Worm (Caenorhabditis elegans): Measurements from ENCODE around the gene F58A4.6.

F58A4.6 gene

ce11 chrIII:9616933-9617332 lies 2.7 kb downstream of the F58A4.6 start (continued):
- TF ChIP-seq F57A8.1 (GFP tag; optimal IDR thresholded peaks at IDR 0.05) (no peak), lag-1 (GFP tag; IDR thresholded peaks at IDR 0.05) (no peak), atf-7 (tag; optimal IDR thresholded peaks at IDR 0.05) (no peak), C17E4.6 (GFP tag; IDR thresholded peaks at IDR 0.05) (peak; percentile 98), rpc-1 (optimal IDR thresholded peaks at IDR 0.05) (peak; percentile 15), rpc-1 (tag; optimal IDR thresholded peaks at IDR 0.05) (no peak), pbrm-1 (GFP tag; IDR thresholded peaks at IDR 0.05) (peak; percentile 94), egl-18 (GFP tag; IDR thresholded peaks at IDR 0.05) (0 out of 2 replicates have a peak, but pooled peaks have one; percentile 49), unc-130 (GFP tag; optimal IDR thresholded peaks at IDR 0.05) (peak; percentile 95), ama-1 (optimal IDR thresholded peaks at IDR 0.05) (no peak), ama-1 (GFP tag; optimal IDR thresholded peaks at IDR 0.05) (peak in 1 of 2 experiments; percentile 42), him-1 (tag; optimal IDR thresholded peaks at IDR 0.05) (peak; percentile 87), snpc-4 (GFP tag; optimal IDR thresholded peaks at IDR 0.05) (peak; percentile 52), snpc-4 (tag; optimal IDR thresholded peaks at IDR 0.05) (peak; percentile 54 to 86 (median 70)), hsf-1 (GFP tag; IDR thresholded peaks at IDR 0.05) (peak; percentile 100), madf-3 (GFP tag; IDR thresholded peaks at IDR 0.05) (peak; percentile 97), nhr-90 (tag; optimal IDR thresholded peaks at IDR 0.05) (no peak), T07F8.4 (tag; optimal IDR thresholded peaks at IDR 0.05) (no peak), rec-8 (tag; optimal IDR thresholded peaks at IDR 0.05) (peak in 1 of 2 experiments; percentile 17), F33H1.4 (GFP tag; IDR thresholded peaks at IDR 0.05) (peak; percentile 97), Y79H2A.3 (GFP tag; conservative IDR thresholded peaks at IDR 0.05) (peak; percentile 97), B0261.1 (tag; optimal IDR thresholded peaks at IDR 0.05) (no peak), akir-1 (GFP tag; optimal IDR thresholded peaks at IDR 0.05) (no peak), hlh-26 (GFP tag; conservative IDR thresholded peaks at IDR 0.05) (no peak), F52B5.7 (tag; optimal IDR thresholded peaks at IDR 0.05) (no peak), fkh-3 (tag; optimal IDR thresholded peaks at IDR 0.05) (no peak), hrde-1 (tag; optimal IDR thresholded peaks at IDR 0.05; ENCODE audit: borderline replicate concordance) (peak; percentile 91), snpc-1.3 (tag; optimal IDR thresholded peaks at IDR 0.05; ENCODE audit: insufficient read depth) (peak; percentile 96), madf-8 (GFP tag; conservative IDR thresholded peaks at IDR 0.05) (peak; percentile 100), rcor-1 (GFP tag; IDR thresholded peaks at IDR 0.05) (peak; percentile 97), F55B11.4 (tag; optimal IDR thresholded peaks at IDR 0.05; ENCODE audit: borderline replicate concordance, insufficient read depth) (no peak), egrh-3 (GFP tag; IDR thresholded peaks at IDR 0.05) (no peak), tlf-1 (GFP tag; optimal IDR thresholded peaks at IDR 0.05) (peak; percentile 98), ztf-18 (tag; optimal IDR thresholded peaks at IDR 0.05) (peak; percentile 99), mxl-1 (tag; optimal IDR thresholded peaks at IDR 0.05) (no peak), ztf-25 (GFP tag; IDR thresholded peaks at IDR 0.05) (no peak), nhr-80 (tag; optimal IDR thresholded peaks at IDR 0.05) (no peak), F37B4.10 (GFP tag; IDR thresholded peaks at IDR 0.05) (peak; percentile 91; the same call in 1 of the 2 replicates), ekl-4 (GFP tag; IDR thresholded peaks at IDR 0.05) (peak; percentile 97), athp-1 (tag; optimal IDR thresholded peaks at IDR 0.05) (peak; percentile 83), lir-1 (GFP tag; conservative IDR thresholded peaks at IDR 0.05) (peak; percentile 93), snpc-1.1 (tag; optimal IDR thresholded peaks at IDR 0.05; ENCODE audit: insufficient read depth) (peak; percentile 83), sea-2 (GFP tag; IDR thresholded peaks at IDR 0.05) (no peak), dpl-1 (GFP tag; optimal IDR thresholded peaks at IDR 0.05) (peak; percentile 99), Y53G8AR.9 (GFP tag; conservative IDR thresholded peaks at IDR 0.05) (peak; percentile 98), C06A6.2 (GFP tag; conservative IDR thresholded peaks at IDR 0.05) (no peak), lsl-1 (GFP tag; optimal IDR thresholded peaks at IDR 0.05) (peak; percentile 96), attf-3 (GFP tag; conservative IDR thresholded peaks at IDR 0.05) (peak; percentile 72), D2030.7 (GFP tag; IDR thresholded peaks at IDR 0.05) (peak; percentile 99)

All from whole organism, young adult.